Worm (Caenorhabditis elegans) whole organism, L2 larva: ENCODE data around the gene cyy-1.
A peak's percentile ranks its signal among the peaks of the same experiment; 100 is the strongest.

ENCODE experiments used
- C34F6.9 ChIP-seq: fragments of 150-350 bp; optimal IDR thresholded peaks from 2 replicates; lab custom pipeline; 2014; ENCODE audit warnings: missing biosample characterization, missing genetic modification characterization
- F13H6.1 ChIP-seq: sonication (generic microtip); optimal IDR thresholded peaks from 2 replicates; lab custom pipeline; 2016; ENCODE audit warnings: missing genetic modification characterization, missing compliant biosample characterization
- R02D3.7 ChIP-seq: fragments of 150-350 bp; optimal IDR thresholded peaks from 2 replicates; lab custom pipeline; 2014; ENCODE audit warnings: missing biosample characterization, missing genetic modification characterization
- Y55F3AM.14 ChIP-seq: fragments of 200-800 bp; sonication (Bioruptor generic); optimal IDR thresholded peaks from 2 replicates; lab custom pipeline; 2018; ENCODE audit warnings: mild to moderate bottlenecking, missing genetic modification characterization, missing compliant biosample characterization
- ZK546.5 ChIP-seq: sonication (generic microtip); optimal IDR thresholded peaks from 2 replicates; lab custom pipeline; 2017; ENCODE audit warnings: missing biosample characterization, missing genetic modification characterization
- alr-1 ChIP-seq: fragments of 150-350 bp; optimal IDR thresholded peaks from 2 replicates; lab custom pipeline; 2014; ENCODE audit warnings: missing biosample characterization, missing genetic modification characterization
- aly-2 ChIP-seq: fragments of 150-350 bp; optimal IDR thresholded peaks from 2 replicates; lab custom pipeline; 2014; ENCODE audit warnings: missing biosample characterization, missing genetic modification characterization
- ama-1 ChIP-seq: fragments of 150-350 bp; optimal IDR thresholded peaks from 2 replicates; lab custom pipeline; 2018; ENCODE audit warnings: inconsistent platforms
- ceh-16 ChIP-seq: fragments of 150-350 bp; optimal IDR thresholded peaks from 2 replicates; lab custom pipeline; 2014; ENCODE audit warnings: missing biosample characterization, missing genetic modification characterization
- ceh-82 ChIP-seq: fragments of 150-350 bp; optimal IDR thresholded peaks from 2 replicates; lab custom pipeline; 2014; ENCODE audit warnings: missing biosample characterization, missing genetic modification characterization
- crh-2 ChIP-seq: sonication (generic microtip); optimal IDR thresholded peaks from 2 replicates; lab custom pipeline; 2017; ENCODE audit warnings: missing biosample characterization, missing genetic modification characterization
- dmd-4 ChIP-seq: sonication (generic microtip); optimal IDR thresholded peaks from 2 replicates; lab custom pipeline; 2017; ENCODE audit warnings: missing biosample characterization, missing genetic modification characterization
- egl-27 ChIP-seq: sonication (generic microtip); optimal IDR thresholded peaks from 3 replicates; lab custom pipeline; 2017; ENCODE audit warnings: missing biosample characterization, missing genetic modification reagents, missing genetic modification characterization
- elt-1 ChIP-seq: fragments of 150-350 bp; optimal IDR thresholded peaks from 2 replicates; lab custom pipeline; 2014; ENCODE audit warnings: missing biosample characterization, missing genetic modification characterization
- elt-3 ChIP-seq: sonication (generic microtip); optimal IDR thresholded peaks from 2 replicates; lab custom pipeline; 2017; ENCODE audit warnings: missing biosample characterization, missing genetic modification characterization
- fos-1 ChIP-seq: fragments of 150-350 bp; optimal IDR thresholded peaks from 2 replicates; lab custom pipeline; 2014; ENCODE audit warnings: missing biosample characterization, missing genetic modification characterization
- lin-11 ChIP-seq: fragments of 150-350 bp; sonication (generic microtip); optimal IDR thresholded peaks from 2 replicates; lab custom pipeline; 2014; ENCODE audit warnings: missing biosample characterization, missing genetic modification characterization, inconsistent platforms, mixed read lengths
- lin-13 ChIP-seq: fragments of 150-350 bp; optimal IDR thresholded peaks from 2 replicates; lab custom pipeline; 2014; ENCODE audit warnings: missing biosample characterization, missing genetic modification reagents, missing genetic modification characterization
- lin-39 ChIP-seq: fragments of 150-350 bp; optimal IDR thresholded peaks from 2 replicates; lab custom pipeline; 2014; ENCODE audit warnings: missing biosample characterization, missing genetic modification reagents, missing genetic modification characterization
- lsy-2 ChIP-seq, 2 experiments: fragments of 150-350 bp in 1 of 2; sonication (generic microtip) in 1 of 2; optimal IDR thresholded peaks; 2 replicates each; lab custom pipeline; 2014 to 2017; ENCODE audit warnings: missing biosample characterization in 2 of 2, missing genetic modification characterization in 2 of 2
- mab-5 ChIP-seq: fragments of 150-350 bp; optimal IDR thresholded peaks from 2 replicates; lab custom pipeline; 2014; ENCODE audit warnings: missing biosample characterization, missing genetic modification characterization
- mbf-1 ChIP-seq: sonication (generic microtip); optimal IDR thresholded peaks from 2 replicates; lab custom pipeline; 2017; ENCODE audit warnings: missing biosample characterization, missing genetic modification characterization
- mdl-1 ChIP-seq, 2 experiments: fragments of 150-350 bp in 1 of 2; sonication (generic microtip) in 1 of 2; optimal IDR thresholded peaks; 2 replicates each; lab custom pipeline; 2017; ENCODE audit warnings: missing biosample characterization in 2 of 2, missing genetic modification characterization in 2 of 2
- nhr-10 ChIP-seq: sonication (generic microtip); optimal IDR thresholded peaks from 2 replicates; lab custom pipeline; 2017; ENCODE audit warnings: missing biosample characterization, missing genetic modification characterization
- nhr-11 ChIP-seq: fragments of 150-350 bp; optimal IDR thresholded peaks from 2 replicates; lab custom pipeline; 2014; ENCODE audit warnings: missing biosample characterization, missing genetic modification characterization
- nhr-12 ChIP-seq: fragments of 150-350 bp; optimal IDR thresholded peaks from 2 replicates; lab custom pipeline; 2014; ENCODE audit warnings: missing biosample characterization, missing genetic modification characterization
- nhr-129 ChIP-seq: fragments of 150-350 bp; optimal IDR thresholded peaks from 2 replicates; lab custom pipeline; 2014; ENCODE audit warnings: missing biosample characterization, missing genetic modification characterization
- nhr-21 ChIP-seq: fragments of 150-350 bp; optimal IDR thresholded peaks from 2 replicates; lab custom pipeline; 2014; ENCODE audit warnings: missing biosample characterization, missing genetic modification characterization
- nhr-237 ChIP-seq: fragments of 150-350 bp; optimal IDR thresholded peaks from 2 replicates; lab custom pipeline; 2014; ENCODE audit warnings: missing biosample characterization, missing genetic modification characterization
- nhr-25 ChIP-seq: fragments of 150-350 bp; sonication (generic microtip); optimal IDR thresholded peaks from 3 replicates; lab custom pipeline; 2014; ENCODE audit warnings: missing biosample characterization, missing genetic modification characterization
- nhr-6 ChIP-seq: fragments of 150-350 bp; optimal IDR thresholded peaks from 2 replicates; lab custom pipeline; 2014; ENCODE audit warnings: missing biosample characterization, missing genetic modification characterization
- nhr-77 ChIP-seq: fragments of 150-350 bp; optimal IDR thresholded peaks from 2 replicates; lab custom pipeline; 2014; ENCODE audit warnings: missing biosample characterization, missing genetic modification characterization
- peb-1 ChIP-seq: fragments of 150-350 bp; optimal IDR thresholded peaks from 2 replicates; lab custom pipeline; 2014; ENCODE audit warnings: missing biosample characterization, missing genetic modification characterization
- sem-4 ChIP-seq: fragments of 150-350 bp; optimal IDR thresholded peaks from 2 replicates; lab custom pipeline; 2014; ENCODE audit warnings: missing biosample characterization, missing genetic modification reagents, missing genetic modification characterization
- skn-1 ChIP-seq: sonication (generic microtip); optimal IDR thresholded peaks from 2 replicates; lab custom pipeline; 2017; ENCODE audit warnings: missing biosample characterization, missing genetic modification characterization
- sma-3 ChIP-seq: sonication (generic microtip); optimal IDR thresholded peaks from 2 replicates; lab custom pipeline; 2016; ENCODE audit warnings: missing genetic modification reagents, missing genetic modification characterization, missing compliant biosample characterization
- snpc-4 ChIP-seq: fragments of 150-350 bp; optimal IDR thresholded peaks from 2 replicates; lab custom pipeline; 2014; ENCODE audit warnings: missing biosample characterization, missing genetic modification characterization
- unc-39 ChIP-seq: fragments of 150-350 bp; optimal IDR thresholded peaks from 2 replicates; lab custom pipeline; 2014; ENCODE audit warnings: missing biosample characterization, missing genetic modification characterization
- unc-55 ChIP-seq: fragments of 150-350 bp; sonication (generic microtip); optimal IDR thresholded peaks from 3 replicates; lab custom pipeline; 2014; ENCODE audit warnings: missing biosample characterization, missing genetic modification reagents, missing genetic modification characterization
- unc-62 ChIP-seq: fragments of 150-350 bp; optimal IDR thresholded peaks from 2 replicates; lab custom pipeline; 2014; ENCODE audit warnings: missing biosample characterization, missing genetic modification reagents, missing genetic modification characterization
- zag-1 ChIP-seq: fragments of 150-350 bp; optimal IDR thresholded peaks from 2 replicates; lab custom pipeline; 2014; ENCODE audit warnings: missing biosample characterization, missing genetic modification characterization
- ztf-1 ChIP-seq: fragments of 200-800 bp; sonication (Bioruptor generic); conservative IDR thresholded peaks from 2 replicates; pipeline ENCODE4 v1.3.6; 2022; ENCODE audit warnings: missing genetic modification characterization, missing compliant biosample characterization
- ztf-11 ChIP-seq: sonication (generic microtip); optimal IDR thresholded peaks from 2 replicates; lab custom pipeline; 2017; ENCODE audit warnings: missing biosample characterization, missing genetic modification characterization
- ztf-4 ChIP-seq: fragments of 150-350 bp; optimal IDR thresholded peaks from 2 replicates; lab custom pipeline; 2014; ENCODE audit warnings: missing biosample characterization, missing genetic modification characterization

The cyy-1 gene

ce11 chrIII:8435074-8435473 is 29.4 kb downstream of the cyy-1 start, which contains the start of gene ZK1236.9:
TSS of gene ZK1236.9 (minus strand) at chrIII:8435174.
- TF ChIP-seq mbf-1 (tag; lab: Kevin White, UChicago) (no peak), ceh-82 (tag; lab: Kevin White, UChicago) (no peak), nhr-6 (no peak), unc-62 (no peak), nhr-11 (tag; lab: Kevin White, UChicago) (no peak)

- no peak for TF ChIP-seq ZK546.5
- TF ChIP-seq egl-27 (tag; lab: Kevin White, UChicago): no peak
- no peak for TF ChIP-seq mbf-1 (tag; lab: Kevin White, UChicago)
- TF ChIP-seq ceh-82 (tag; lab: Kevin White, UChicago): no peak
- TF ChIP-seq ztf-1 (GFP tag; lab: Robert Waterston, UW): no peak
- no peak for TF ChIP-seq skn-1 (tag; lab: Kevin White, UChicago)
- TF ChIP-seq mdl-1 (tag; optimal IDR thresholded peaks at IDR 0.05; lab: Kevin White, UChicago): no peak
- TF ChIP-seq peb-1 (tag; lab: Kevin White, UChicago): no peak
- TF ChIP-seq unc-55 (GFP tag; lab: Kevin White, UChicago): no peak
- no peak for TF ChIP-seq elt-1
- no peak for TF ChIP-seq dmd-4 (tag; lab: Kevin White, UChicago)
- TF ChIP-seq ceh-16 (tag; lab: Kevin White, UChicago): no peak
- no peak for TF ChIP-seq nhr-25 (tag; lab: Kevin White, UChicago)
- no peak for TF ChIP-seq lsy-2 (tag; optimal IDR thresholded peaks at IDR 0.05; lab: Kevin White, UChicago)
- no peak for TF ChIP-seq nhr-77 (tag; lab: Kevin White, UChicago)
- TF ChIP-seq elt-3 (tag; lab: Kevin White, UChicago): no peak
- TF ChIP-seq zag-1 (tag; lab: Kevin White, UChicago): no peak
Observed at ce11 chrIII:8437763-8438414, 32.2 kb downstream of the cyy-1 start.

ce11 chrIII:8439312-8439711 is 33.6 kb downstream of the cyy-1 start, which contains the start of gene pqn-96:
TSS of gene pqn-96 (minus strand) at chrIII:8439412.
- TF ChIP-seq ceh-16 (tag; lab: Kevin White, UChicago) (no peak), fos-1 (tag; lab: Kevin White, UChicago) (no peak), mab-5 (tag; lab: Kevin White, UChicago) (no peak), elt-3 (tag; lab: Kevin White, UChicago) (no peak)

ce11 chrIII:8443557-8444131 is 38.0 kb downstream of the cyy-1 start, which contains the start of gene ufbp-1:
TSS of gene ufbp-1 (minus strand) at chrIII:8443607.
- TF ChIP-seq dmd-4 (tag; lab: Kevin White, UChicago) (no peak), ceh-16 (tag; lab: Kevin White, UChicago) (no peak), lin-11 (tag; lab: Kevin White, UChicago) (peak; percentile 18), C34F6.9 (tag; lab: Kevin White, UChicago) (peak; percentile 93), ztf-11 (tag; lab: Kevin White, UChicago) (no peak), aly-2 (no peak), peb-1 (tag; lab: Kevin White, UChicago) (no peak), nhr-21 (tag; lab: Kevin White, UChicago) (no peak), lin-39 (tag; lab: Kevin White, UChicago) (no peak), egl-27 (tag; lab: Kevin White, UChicago) (no peak), mdl-1 (tag; optimal IDR thresholded peaks at IDR 0.05; lab: Kevin White, UChicago) (no peak), lin-13 (GFP tag; lab: Kevin White, UChicago) (peak; percentile 75), nhr-6 (no peak), ZK546.5 (no peak), sma-3 (GFP tag; lab: Kevin White, UChicago) (peak; percentile 35), nhr-129 (tag; lab: Kevin White, UChicago) (peak; percentile 25), unc-55 (GFP tag; lab: Kevin White, UChicago) (peak; percentile 38), sem-4 (peak; percentile 71), mab-5 (tag; lab: Kevin White, UChicago) (peak; percentile 5), mbf-1 (tag; lab: Kevin White, UChicago) (no peak), skn-1 (tag; lab: Kevin White, UChicago) (peak; percentile 94), ztf-1 (GFP tag; lab: Robert Waterston, UW) (no peak), snpc-4 (tag; lab: Kevin White, UChicago) (no peak), elt-1 (no peak), nhr-10 (tag; lab: Kevin White, UChicago) (no peak), nhr-12 (tag; lab: Kevin White, UChicago) (peak; percentile 57), unc-62 (no peak), unc-39 (no peak), nhr-237 (tag; lab: Kevin White, UChicago) (no peak), lsy-2 (tag; optimal IDR thresholded peaks at IDR 0.05; lab: Kevin White, UChicago) (peak in 1 of 2 experiments; percentile 89), F13H6.1 (tag; lab: Kevin White, UChicago) (peak; percentile 11), alr-1 (tag; lab: Kevin White, UChicago) (no peak), ceh-82 (tag; lab: Kevin White, UChicago) (no peak), Y55F3AM.14 (GFP tag; lab: Kevin White, UChicago) (peak; percentile 67), nhr-77 (tag; lab: Kevin White, UChicago) (no peak), ama-1 (lab: Kevin White, UChicago) (peak; percentile 100), crh-2 (tag; lab: Kevin White, UChicago) (peak; percentile 96), elt-3 (tag; lab: Kevin White, UChicago) (no peak), R02D3.7 (tag; lab: Kevin White, UChicago) (no peak), ztf-4 (tag; lab: Kevin White, UChicago) (peak; percentile 100)
